Worm (Caenorhabditis elegans): ENCODE data around the gene F19B10.10.

F19B10.10 gene

ce11 chrII:3681365-3682083 lies at the start of gene F19B10.10:
Gene F19B10.10 (minus strand): TSS chrII:3681415.
- TF ChIP-seq K09A11.1 (tag; optimal IDR thresholded peaks at IDR 0.05; ENCODE audit: insufficient read depth) (no peak), ceh-24 (tag; optimal IDR thresholded peaks at IDR 0.05) (no peak), unc-86 (tag; optimal IDR thresholded peaks at IDR 0.05) (no peak), gmeb-2 (tag; optimal IDR thresholded peaks at IDR 0.05) (no peak), hlh-30 (tag; optimal IDR thresholded peaks at IDR 0.05; ENCODE audit: insufficient read depth) (no peak)

ce11 chrII:3727996-3728395 lies 46.8 kb upstream of the F19B10.10 start, which contains the start of gene C46E10.8:
Gene C46E10.8 (minus strand): TSS chrII:3728096.
- TF ChIP-seq eyg-1 (tag; optimal IDR thresholded peaks at IDR 0.05) (no peak), syd-9 (tag; optimal IDR thresholded peaks at IDR 0.05) (no peak), fax-1 (tag; optimal IDR thresholded peaks at IDR 0.05) (no peak), pha-2 (tag; optimal IDR thresholded peaks at IDR 0.05) (no peak), lim-6 (tag; optimal IDR thresholded peaks at IDR 0.05) (no peak), elt-4 (tag; optimal IDR thresholded peaks at IDR 0.05) (no peak), ceh-30 (tag; optimal IDR thresholded peaks at IDR 0.05) (no peak), unc-42 (tag; optimal IDR thresholded peaks at IDR 0.05) (no peak), sox-2 (GFP tag; IDR thresholded peaks at IDR 0.05) (no peak), C08G9.2 (tag; optimal IDR thresholded peaks at IDR 0.05) (no peak), ets-4 (tag; optimal IDR thresholded peaks at IDR 0.05) (no peak), sdc-2 (tag; optimal IDR thresholded peaks at IDR 0.05) (no peak), pqm-1 (tag; optimal IDR thresholded peaks at IDR 0.05) (no peak), ceh-6 (GFP tag; optimal IDR thresholded peaks at IDR 0.05) (no peak), zip-5 (tag; optimal IDR thresholded peaks at IDR 0.05) (no peak), sox-4 (tag; optimal IDR thresholded peaks at IDR 0.05) (no peak), nhr-11 (tag; optimal IDR thresholded peaks at IDR 0.05) (no peak), npax-4 (tag; optimal IDR thresholded peaks at IDR 0.05) (no peak)

- TF ChIP-seq ceh-24 (tag; optimal IDR thresholded peaks at IDR 0.05): no peak
- TF ChIP-seq mec-3 (tag; optimal IDR thresholded peaks at IDR 0.05; ENCODE audit: borderline replicate concordance): peak; percentile 6
- no peak for TF ChIP-seq gmeb-2 (tag; optimal IDR thresholded peaks at IDR 0.05)
- TF ChIP-seq pax-1 (tag; optimal IDR thresholded peaks at IDR 0.05): no peak
- TF ChIP-seq ref-2 (tag; optimal IDR thresholded peaks at IDR 0.05): no peak
- TF ChIP-seq pqm-1 (tag; optimal IDR thresholded peaks at IDR 0.05): no peak
- TF ChIP-seq npax-4 (tag; optimal IDR thresholded peaks at IDR 0.05): no peak
- TF ChIP-seq K02D7.2 (tag; optimal IDR thresholded peaks at IDR 0.05): no peak
Observed at ce11 chrII:3724175-3724715, 43.0 kb upstream of the F19B10.10 start, which contains the start of gene C46E10.1. Gene C46E10.1 (plus strand): TSS chrII:3724225.

ce11 chrII:3721016-3721415 lies 39.8 kb upstream of the F19B10.10 start, which contains the start of gene C46E10.3:
Gene C46E10.3 (plus strand): TSS chrII:3721316.
- TF ChIP-seq T23F11.4 (GFP tag; optimal IDR thresholded peaks at IDR 0.05) (no peak), K09A11.1 (tag; optimal IDR thresholded peaks at IDR 0.05; ENCODE audit: insufficient read depth) (no peak), nhr-11 (tag; optimal IDR thresholded peaks at IDR 0.05) (no peak), ztf-16 (tag; optimal IDR thresholded peaks at IDR 0.05) (no peak), ama-1 (optimal IDR thresholded peaks at IDR 0.05) (no peak), ceh-19 (GFP tag; optimal IDR thresholded peaks at IDR 0.05) (no peak), ceh-45 (GFP tag; IDR thresholded peaks at IDR 0.05) (no peak), tbx-2 (tag; optimal IDR thresholded peaks at IDR 0.05) (no peak), ceh-22 (tag; optimal IDR thresholded peaks at IDR 0.05) (no peak), ceh-34 (tag; optimal IDR thresholded peaks at IDR 0.05) (no peak), Y22D7AL.16 (tag; optimal IDR thresholded peaks at IDR 0.05) (no peak), ceh-24 (tag; optimal IDR thresholded peaks at IDR 0.05) (no peak), ceh-9 (tag; optimal IDR thresholded peaks at IDR 0.05) (no peak), pha-2 (tag; optimal IDR thresholded peaks at IDR 0.05) (no peak), fax-1 (tag; optimal IDR thresholded peaks at IDR 0.05) (no peak), rnt-1 (tag; optimal IDR thresholded peaks at IDR 0.05) (no peak), dve-1 (tag; optimal IDR thresholded peaks at IDR 0.05) (no peak), ceh-2 (tag; optimal IDR thresholded peaks at IDR 0.05) (no peak), hlh-6 (tag; optimal IDR thresholded peaks at IDR 0.05) (no peak), pat-9 (tag; optimal IDR thresholded peaks at IDR 0.05) (no peak)

Data from whole organism, late embryonic.